Comparison of ENCODE assay signal across 5 worm cellular contexts in the genomic region with DNA sequence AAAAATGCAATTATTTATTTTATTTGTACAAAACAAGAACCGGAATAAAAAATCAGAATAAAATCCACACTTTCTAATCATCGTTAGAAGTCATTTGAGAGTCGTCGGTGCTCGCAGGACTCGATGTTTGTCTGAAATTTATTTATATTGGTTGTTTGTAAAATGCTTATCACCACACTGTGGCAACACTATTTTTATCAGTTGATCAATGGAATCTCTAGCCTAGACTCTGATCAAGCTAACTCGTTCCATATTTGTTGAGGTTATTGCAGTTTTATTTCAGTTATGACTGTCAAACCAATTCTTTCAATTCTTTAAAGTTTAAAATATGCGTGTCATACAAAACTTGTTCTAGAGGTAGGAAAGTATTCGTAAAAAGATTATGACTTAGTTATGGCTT.
TF ChIP-seq lines count a peak whose summit lies in the region.

Gene dhs-20 (minus strand): TSS at position 80 of the 400 bp plus-strand sequence.

TF ChIP-seq in whole organism, L1 larva, 84 proteins besides CTCF, POLR2A, EP300 and RAD21:
- TF ChIP-seq elt-2 (tag; optimal IDR thresholded peaks at IDR 0.05; lab: Kevin White, UChicago), result peak; percentile 68
- TF ChIP-seq ces-1 (GFP tag; optimal IDR thresholded peaks at IDR 0.05; lab: Kevin White, UChicago), result no peak

TF ChIP-seq in whole organism, L2 larva, 48 proteins besides CTCF, POLR2A, EP300 and RAD21:
- TF ChIP-seq lin-39 (tag; optimal IDR thresholded peaks at IDR 0.05; lab: Kevin White, UChicago) (no peak), ztf-4 (tag; optimal IDR thresholded peaks at IDR 0.05; lab: Kevin White, UChicago) (no peak), ama-1 (optimal IDR thresholded peaks at IDR 0.05; lab: Kevin White, UChicago) (no peak), fos-1 (tag; optimal IDR thresholded peaks at IDR 0.05; lab: Kevin White, UChicago) (peak; percentile 51), nhr-11 (tag; optimal IDR thresholded peaks at IDR 0.05; lab: Kevin White, UChicago) (no peak), alr-1 (tag; optimal IDR thresholded peaks at IDR 0.05; lab: Kevin White, UChicago) (no peak), sma-9 (GFP tag; optimal IDR thresholded peaks at IDR 0.05; lab: Kevin White, UChicago) (peak; percentile 47), sma-9 (tag; optimal IDR thresholded peaks at IDR 0.05; lab: Kevin White, UChicago) (no peak), ztf-1 (GFP tag; conservative IDR thresholded peaks at IDR 0.05; lab: Robert Waterston, UW) (no peak), lin-11 (tag; optimal IDR thresholded peaks at IDR 0.05; lab: Kevin White, UChicago) (no peak)
TF ChIP-seq in whole organism, L2 larva: peak in this region for 2.

TF ChIP-seq in whole organism, L3 larva, 47 proteins besides CTCF, POLR2A, EP300 and RAD21:
- TF ChIP-seq nhr-77 (tag; optimal IDR thresholded peaks at IDR 0.05; lab: Kevin White, UChicago), result no peak
- no peak for TF ChIP-seq fkh-10 (GFP tag; optimal IDR thresholded peaks at IDR 0.05; lab: Kevin White, UChicago)
- TF ChIP-seq elt-2 (tag; optimal IDR thresholded peaks at IDR 0.05; lab: Kevin White, UChicago), result peak; percentile 76
- no peak for TF ChIP-seq egl-5 (tag; optimal IDR thresholded peaks at IDR 0.05; lab: Kevin White, UChicago)
- peak; percentile 77 for TF ChIP-seq pqm-1 (tag; optimal IDR thresholded peaks at IDR 0.05; lab: Kevin White, UChicago)
- no peak for TF ChIP-seq ceh-9 (tag; optimal IDR thresholded peaks at IDR 0.05; lab: Kevin White, UChicago)
- TF ChIP-seq fos-1 (tag; optimal IDR thresholded peaks at IDR 0.05; lab: Kevin White, UChicago), result no peak
- no peak for TF ChIP-seq sea-2 (GFP tag; optimal IDR thresholded peaks at IDR 0.05; lab: Kevin White, UChicago)
- no peak for TF ChIP-seq nhr-67 (tag; optimal IDR thresholded peaks at IDR 0.05; lab: Kevin White, UChicago)
- TF ChIP-seq pha-4 (tag; optimal IDR thresholded peaks at IDR 0.05; lab: Kevin White, UChicago), result peak; percentile 47
- no peak for TF ChIP-seq unc-62 (GFP tag; optimal IDR thresholded peaks at IDR 0.05; lab: Kevin White, UChicago)

TF ChIP-seq in whole organism, L4 larva, 104 proteins besides CTCF, POLR2A, EP300 and RAD21:
- TF ChIP-seq skn-1 (tag; optimal IDR thresholded peaks at IDR 0.05; lab: Kevin White, UChicago) (no peak), dmd-6 (GFP tag; IDR thresholded peaks at IDR 0.05; lab: Robert Waterston, UW) (peak; percentile 23; the same call in 1 of the 2 replicates), pqm-1 (tag; optimal IDR thresholded peaks at IDR 0.05; lab: Kevin White, UChicago) (peak; percentile 14), nhr-237 (tag; optimal IDR thresholded peaks at IDR 0.05; lab: Kevin White, UChicago) (no peak), daf-16 (GFP tag; optimal IDR thresholded peaks at IDR 0.05; lab: Kevin White, UChicago) (no peak), daf-16 (tag; optimal IDR thresholded peaks at IDR 0.05; lab: Kevin White, UChicago) (peak; percentile 86), dve-1 (tag; optimal IDR thresholded peaks at IDR 0.05; lab: Kevin White, UChicago; ENCODE audit: insufficient read depth) (peak; percentile 41), nhr-28 (tag; optimal IDR thresholded peaks at IDR 0.05; lab: Kevin White, UChicago) (peak; percentile 60), aha-1 (tag; lab: Kevin White, UChicago) (peak; percentile 35), fkh-10 (GFP tag; optimal IDR thresholded peaks at IDR 0.05; lab: Kevin White, UChicago) (no peak)

TF ChIP-seq in whole organism, young adult, 124 proteins besides CTCF, POLR2A, EP300 and RAD21:
- TF ChIP-seq nhr-80 (tag; optimal IDR thresholded peaks at IDR 0.05; lab: Kevin White, UChicago) (peak; percentile 19), F52B5.7 (tag; optimal IDR thresholded peaks at IDR 0.05; lab: Kevin White, UChicago) (no peak)
